Worm (Caenorhabditis elegans): ENCODE data around the gene nas-28.

DNA sequence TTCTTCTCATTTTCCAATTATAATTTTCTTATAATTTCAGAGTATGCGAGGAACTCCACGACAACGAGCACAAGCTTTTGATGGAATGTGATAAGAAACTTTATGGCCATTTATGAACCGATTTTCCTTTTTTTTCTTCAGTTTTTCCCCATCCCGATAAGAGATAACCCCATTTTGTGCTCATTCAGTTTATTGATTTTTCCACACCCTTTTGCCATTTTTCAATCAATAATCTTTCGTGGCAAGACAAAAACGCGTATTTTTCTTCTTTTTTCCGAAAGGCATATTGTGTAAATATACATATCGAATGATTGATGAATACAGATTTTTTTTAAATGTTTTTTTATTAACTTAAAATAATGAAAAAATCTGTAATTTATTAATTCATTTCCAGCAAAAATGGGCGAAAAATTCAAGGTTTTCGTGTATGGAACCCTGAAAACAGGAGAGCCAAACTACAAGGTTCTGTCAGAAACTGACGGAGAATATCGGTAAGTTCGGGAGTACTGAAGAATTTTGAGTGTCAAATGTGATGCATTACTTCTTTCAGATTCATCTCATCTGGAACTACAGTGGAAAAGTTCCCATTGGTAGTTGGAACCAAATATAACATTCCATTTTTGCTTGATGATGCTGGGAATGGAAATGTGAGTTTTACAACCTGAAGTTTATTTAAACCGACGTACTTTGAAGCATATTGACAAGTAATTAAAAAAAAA, 18.6 kb downstream of the nas-28 start, which contains the start of gene F42A10.9:
- TF ChIP-seq unc-62 (GFP tag; optimal IDR thresholded peaks at IDR 0.05) (no peak), nhr-237 (tag; optimal IDR thresholded peaks at IDR 0.05) (no peak), M03D4.4 (tag; optimal IDR thresholded peaks at IDR 0.05) (no peak), blmp-1 (tag; optimal IDR thresholded peaks at IDR 0.05) (no peak), ces-1 (GFP tag; optimal IDR thresholded peaks at IDR 0.05) (no peak)

Data from whole organism, mixed stage, embryonic.